Fruit fly (Drosophila melanogaster) whole organism, embryonic: Measurements from ENCODE around the gene Spn27A.

Experiments used
- CG12659 ChIP-seq: fragments of 200-800 bp; sonication (Bioruptor generic); optimal IDR thresholded peaks from 3 replicates; lab custom pipeline; 2017; ENCODE audit warnings: mild to moderate bottlenecking, missing biosample characterization, missing genetic modification reagents, missing genetic modification characterization
- CG12744 ChIP-seq: fragments of 200-800 bp; sonication (Bioruptor generic); optimal IDR thresholded peaks from 2 replicates; lab custom pipeline; 2016; ENCODE audit warnings: missing biosample characterization, missing genetic modification characterization
- CG34376 ChIP-seq: fragments of 200-800 bp; sonication (Bioruptor generic); optimal IDR thresholded peaks from 2 replicates; lab custom pipeline; 2018; ENCODE audit warnings: missing biosample characterization, mild to moderate bottlenecking, missing genetic modification characterization
- Dad ChIP-seq: fragments of 200-800 bp; sonication (Bioruptor generic); optimal IDR thresholded peaks from 3 replicates; lab custom pipeline; 2016; ENCODE audit warnings: missing biosample characterization, missing genetic modification characterization
- Dip2 ChIP-seq: fragments of 200-800 bp; sonication (Bioruptor generic); IDR thresholded peaks from 2 replicates; pipeline ENCODE4 v1.3.6; 2022; ENCODE audit warnings: missing biosample characterization, missing genetic modification characterization
- Sox100B ChIP-seq: fragments of 200-800 bp; sonication (Bioruptor generic); optimal IDR thresholded peaks from 3 replicates; lab custom pipeline; 2018; ENCODE audit warnings: missing biosample characterization, mild to moderate bottlenecking, missing genetic modification characterization
- chm ChIP-seq: fragments of 200-800 bp; sonication (Bioruptor generic); IDR thresholded peaks from 2 replicates; pipeline ENCODE4 v1.3.6; 2022; ENCODE audit warnings: missing biosample characterization, missing genetic modification characterization
- hb ChIP-seq: fragments of 200-800 bp; sonication (Bioruptor generic); IDR thresholded peaks from 3 replicates; pipeline ENCODE4 v1.3.6; 2022; ENCODE audit warnings: missing biosample characterization, missing genetic modification characterization; ENCODE audit not compliant: partially characterized antibody
- kni ChIP-seq: fragments of 200-800 bp; sonication (Bioruptor generic); optimal IDR thresholded peaks from 3 replicates; lab custom pipeline; 2017; ENCODE audit warnings: mild to moderate bottlenecking, missing biosample characterization, missing genetic modification reagents, missing genetic modification characterization

DNA sequence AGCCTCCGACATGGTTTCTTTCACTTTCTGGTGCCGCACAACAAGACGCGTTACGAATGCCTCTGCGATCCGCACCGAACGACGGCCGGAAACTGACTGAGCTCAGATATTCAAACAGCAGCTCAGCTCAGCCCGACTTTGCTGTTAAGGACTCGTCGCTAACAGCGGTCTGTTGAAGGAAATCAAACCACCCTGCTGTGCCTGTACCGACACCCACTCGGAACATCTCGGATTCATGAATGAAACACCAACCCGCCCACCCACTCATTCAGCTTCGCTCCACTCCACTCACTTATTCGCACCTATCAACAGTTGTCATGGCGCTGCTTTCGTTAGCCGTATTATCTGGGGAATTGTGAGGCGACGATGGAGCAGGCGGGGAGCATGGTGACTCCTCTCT is 40.8 kb downstream of the Spn27A start, which contains the start of gene Oatp26F:
- no peak for TF ChIP-seq CG12659 (GFP tag; lab: Kevin White, UChicago)
- TF ChIP-seq kni, result no peak
- TF ChIP-seq Sox100B (GFP tag; lab: Kevin White, UChicago), result no peak
- no peak for TF ChIP-seq CG12744 (GFP tag; lab: Kevin White, UChicago)
- no peak for TF ChIP-seq hb
- TF ChIP-seq Dip2 (GFP tag; lab: Robert Waterston, UW), result no peak
- TF ChIP-seq Dad (GFP tag; lab: Kevin White, UChicago), result no peak
- TF ChIP-seq CG34376 (GFP tag; lab: Kevin White, UChicago), result no peak
- TF ChIP-seq chm (GFP tag; lab: Robert Waterston, UW), result no peak
